Fruit fly (Drosophila melanogaster): ENCODE results near the gene subdued.

The subdued gene

DNA sequence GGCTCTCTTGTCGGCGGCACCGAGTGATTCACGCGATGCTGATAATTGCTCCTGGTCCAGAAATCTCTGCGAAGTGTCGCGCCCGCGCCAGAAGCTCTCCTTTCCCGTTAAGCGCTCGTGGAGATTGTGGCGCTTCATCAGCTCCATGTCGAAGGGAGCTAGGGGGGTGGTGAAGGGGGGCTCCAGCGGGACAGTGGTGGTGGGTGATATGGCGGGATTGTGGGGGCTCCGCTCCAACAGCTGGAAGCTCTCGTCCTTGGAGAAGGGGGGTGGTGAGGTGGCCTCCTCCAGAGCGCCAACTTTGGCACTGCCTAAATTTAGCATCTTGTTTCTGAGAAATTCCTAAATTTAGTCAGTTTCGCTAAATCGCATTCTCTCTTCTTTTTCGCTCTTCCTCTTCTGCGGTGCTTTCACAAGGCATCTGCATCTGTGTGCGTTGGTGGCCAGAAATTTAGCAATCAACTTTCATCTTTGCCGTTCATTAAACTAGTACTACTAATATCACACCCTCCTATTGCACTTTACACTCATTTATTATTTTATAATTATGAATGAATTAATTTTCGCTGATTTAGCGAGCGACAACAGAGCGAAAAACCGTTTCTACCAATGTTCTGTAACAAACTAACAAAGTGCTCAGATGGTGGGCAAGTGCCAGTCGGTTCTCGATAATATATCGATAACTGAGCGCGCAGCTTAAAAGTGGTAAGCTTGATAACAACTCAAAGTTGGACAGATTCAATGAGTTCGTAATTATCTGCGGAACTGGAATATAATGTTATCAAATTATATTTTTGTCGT is at the start of gene subdued:
Gene subdued, minus strand, starts transcription at position 631 of the 801 bp plus-strand sequence.
- TF ChIP-seq lola (GFP tag; optimal IDR thresholded peaks at IDR 0.05) (peak; percentile 60), Hnf4 (GFP tag; optimal IDR thresholded peaks at IDR 0.05) (no peak), GATAd (GFP tag; optimal IDR thresholded peaks at IDR 0.05) (peak; percentile 70), CrebA (GFP tag; optimal IDR thresholded peaks at IDR 0.05; ENCODE audit: borderline replicate concordance) (no peak), dsf (GFP tag; optimal IDR thresholded peaks at IDR 0.05; ENCODE audit: borderline replicate concordance) (no peak), pan (optimal IDR thresholded peaks at IDR 0.05) (no peak), dl (GFP tag; optimal IDR thresholded peaks at IDR 0.05; ENCODE audit: insufficient read depth in 1 of 2, partially characterized antibody in 2 of 2) (no peak), sage (GFP tag; optimal IDR thresholded peaks at IDR 0.05) (peak; percentile 4), brk (GFP tag; optimal IDR thresholded peaks at IDR 0.05) (no peak), HLH106 (tag; optimal IDR thresholded peaks at IDR 0.05) (no peak), Rel (GFP tag; optimal IDR thresholded peaks at IDR 0.05) (no peak), Rel (tag; optimal IDR thresholded peaks at IDR 0.05) (peak; percentile 88), fru (GFP tag; optimal IDR thresholded peaks at IDR 0.05) (no peak)

DNA sequence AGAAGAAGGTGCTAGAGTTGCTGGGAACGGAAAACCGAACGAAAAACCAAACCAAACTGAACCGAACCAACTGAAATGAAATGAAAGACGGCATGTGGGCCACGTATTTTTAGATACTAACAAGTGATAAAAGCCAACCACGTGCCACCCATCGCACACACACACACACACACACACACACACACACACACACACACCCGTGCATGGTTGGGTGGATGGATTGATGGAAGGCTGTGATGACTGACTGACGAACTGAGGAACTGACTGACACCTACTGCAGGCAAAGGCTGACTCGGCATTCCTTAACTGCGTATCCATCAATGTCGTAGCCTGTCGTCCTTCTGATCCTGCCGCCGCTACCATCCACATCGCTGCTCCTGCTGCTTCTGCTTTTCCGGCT is 39.9 kb upstream of the subdued start:
- peak; percentile 56 for TF ChIP-seq Dfd (GFP tag; optimal IDR thresholded peaks at IDR 0.05)
- TF ChIP-seq dl (GFP tag; optimal IDR thresholded peaks at IDR 0.05; ENCODE audit: insufficient read depth in 1 of 2, partially characterized antibody in 2 of 2): no peak

DNA sequence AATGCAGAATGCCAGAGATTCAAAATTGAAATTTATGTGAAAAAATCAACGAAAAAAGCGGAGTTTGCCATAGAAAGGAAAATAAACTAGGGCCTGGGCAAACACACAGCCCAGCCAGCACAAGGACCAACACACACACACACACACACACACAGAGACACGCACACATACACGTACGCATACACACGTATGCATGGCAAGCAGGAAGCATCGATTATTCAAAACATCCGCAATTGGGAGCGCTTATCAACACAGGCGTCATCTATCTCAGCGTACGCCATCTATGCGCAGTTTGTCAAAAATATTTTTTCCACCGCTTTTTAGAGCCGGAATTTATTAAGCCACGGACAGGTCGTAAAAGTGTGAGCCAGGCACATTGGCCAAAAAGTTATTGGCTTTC is 37.3 kb upstream of the subdued start:
- TF ChIP-seq foxo (GFP tag; optimal IDR thresholded peaks at IDR 0.05) (no peak), Dfd (GFP tag; optimal IDR thresholded peaks at IDR 0.05) (peak; percentile 51), usp (GFP tag; optimal IDR thresholded peaks at IDR 0.05) (no peak), N (GFP tag; optimal IDR thresholded peaks at IDR 0.05) (no peak)

DNA sequence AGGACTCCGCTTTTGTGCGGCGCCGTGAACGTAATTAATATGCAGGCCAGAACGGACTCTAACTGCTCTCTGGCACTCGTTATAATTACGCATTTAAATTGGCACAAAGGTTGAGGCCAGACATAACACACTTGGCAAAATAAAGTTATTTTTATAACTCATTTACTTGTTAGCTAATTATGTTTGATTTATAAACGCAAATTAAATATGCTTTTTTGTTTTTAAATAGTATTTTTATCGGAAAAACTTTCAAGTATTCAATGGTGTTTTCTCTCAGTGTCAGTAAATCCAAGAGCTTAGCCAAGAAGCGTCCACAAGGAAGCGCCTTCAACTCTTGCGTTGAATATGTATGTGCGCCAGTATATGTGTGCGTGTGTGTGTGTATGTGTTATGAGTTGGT is 30.4 kb upstream of the subdued start:
- no peak for TF ChIP-seq sage (GFP tag; optimal IDR thresholded peaks at IDR 0.05)
- no peak for TF ChIP-seq brk (GFP tag; optimal IDR thresholded peaks at IDR 0.05)
- no peak for TF ChIP-seq CrebA (GFP tag; optimal IDR thresholded peaks at IDR 0.05; ENCODE audit: borderline replicate concordance)
- peak; percentile 28 for TF ChIP-seq h (GFP tag; optimal IDR thresholded peaks at IDR 0.05)
- no peak for TF ChIP-seq Dif (GFP tag; optimal IDR thresholded peaks at IDR 0.05; ENCODE audit: partially characterized antibody)
- TF ChIP-seq lola (GFP tag; optimal IDR thresholded peaks at IDR 0.05): no peak
- no peak for TF ChIP-seq OdsH (GFP tag; optimal IDR thresholded peaks at IDR 0.05)
- TF ChIP-seq Sp1 (GFP tag; optimal IDR thresholded peaks at IDR 0.05): no peak
- peak in 1 of 2 experiments; percentile 32 for TF ChIP-seq foxo (GFP tag; optimal IDR thresholded peaks at IDR 0.05)
- no peak for TF ChIP-seq Hr83 (GFP tag; optimal IDR thresholded peaks at IDR 0.05; ENCODE audit: poor library complexity, severe bottlenecking)
- TF ChIP-seq ey (GFP tag; optimal IDR thresholded peaks at IDR 0.05): peak; percentile 30
- TF ChIP-seq Mio (GFP tag; optimal IDR thresholded peaks at IDR 0.05): no peak
- no peak for TF ChIP-seq pan (optimal IDR thresholded peaks at IDR 0.05)
- no peak for TF ChIP-seq Abd-B (GFP tag; optimal IDR thresholded peaks at IDR 0.05)
- TF ChIP-seq N (GFP tag; optimal IDR thresholded peaks at IDR 0.05): no peak
- no peak for TF ChIP-seq Rel (GFP tag; optimal IDR thresholded peaks at IDR 0.05)
- no peak for TF ChIP-seq Rel (tag; optimal IDR thresholded peaks at IDR 0.05)
- peak; percentile 8 for TF ChIP-seq br (GFP tag; optimal IDR thresholded peaks at IDR 0.05)
- no peak for TF ChIP-seq jim (GFP tag; optimal IDR thresholded peaks at IDR 0.05)
- TF ChIP-seq HLH106 (tag; optimal IDR thresholded peaks at IDR 0.05): no peak
- no peak for TF ChIP-seq CG32264 (GFP tag; optimal IDR thresholded peaks at IDR 0.05)
- TF ChIP-seq fru (GFP tag; optimal IDR thresholded peaks at IDR 0.05): no peak
- TF ChIP-seq Hr78 (GFP tag; optimal IDR thresholded peaks at IDR 0.05): no peak
- TF ChIP-seq sv (GFP tag; optimal IDR thresholded peaks at IDR 0.05): no peak

DNA sequence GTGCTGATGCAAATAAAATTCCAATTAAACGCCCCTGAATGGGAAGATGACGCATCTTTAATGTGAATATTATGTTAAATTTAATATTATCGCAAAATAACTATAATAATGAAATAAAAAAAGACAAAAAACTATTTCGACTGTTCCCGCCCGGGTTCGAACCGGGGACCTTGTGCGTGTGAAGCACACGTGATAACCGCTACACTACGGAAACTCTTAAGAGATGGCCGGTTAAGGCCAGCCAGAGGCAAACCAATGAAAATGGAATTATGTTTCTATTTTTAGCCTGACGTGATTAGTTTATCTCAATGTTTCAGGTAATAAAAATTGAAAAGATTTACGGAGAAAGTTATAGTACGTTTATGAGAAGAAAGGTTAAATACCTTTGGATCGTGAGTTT is 29.6 kb upstream of the subdued start:
- TF ChIP-seq brk (GFP tag; optimal IDR thresholded peaks at IDR 0.05) (no peak), HLH106 (tag; optimal IDR thresholded peaks at IDR 0.05) (no peak), h (GFP tag; optimal IDR thresholded peaks at IDR 0.05) (no peak), Dfd (GFP tag; optimal IDR thresholded peaks at IDR 0.05) (no peak), dl (GFP tag; optimal IDR thresholded peaks at IDR 0.05; ENCODE audit: insufficient read depth in 1 of 2, partially characterized antibody in 2 of 2) (no peak), tai (GFP tag; optimal IDR thresholded peaks at IDR 0.05) (no peak), Sp1 (GFP tag; optimal IDR thresholded peaks at IDR 0.05) (no peak), br (GFP tag; optimal IDR thresholded peaks at IDR 0.05) (no peak), Rel (GFP tag; optimal IDR thresholded peaks at IDR 0.05) (no peak), Rel (tag; optimal IDR thresholded peaks at IDR 0.05) (no peak), usp (GFP tag; optimal IDR thresholded peaks at IDR 0.05) (no peak), rgr (GFP tag; optimal IDR thresholded peaks at IDR 0.05) (no peak), fru (GFP tag; optimal IDR thresholded peaks at IDR 0.05) (no peak), lola (GFP tag; optimal IDR thresholded peaks at IDR 0.05) (no peak), OdsH (GFP tag; optimal IDR thresholded peaks at IDR 0.05) (no peak), jim (GFP tag; optimal IDR thresholded peaks at IDR 0.05) (no peak), Hnf4 (GFP tag; optimal IDR thresholded peaks at IDR 0.05) (no peak), Hr83 (GFP tag; optimal IDR thresholded peaks at IDR 0.05; ENCODE audit: poor library complexity, severe bottlenecking) (no peak), pan (optimal IDR thresholded peaks at IDR 0.05) (no peak)
